Worm (Caenorhabditis elegans) whole organism, late embryonic: Measurements from ENCODE around the gene B0334.5.

Source experiments
- C08G9.2 ChIP-seq: sonication (generic microtip); optimal IDR thresholded peaks from 2 replicates; lab custom pipeline; 2016; ENCODE audit warnings: mild to moderate bottlenecking, missing genetic modification characterization, moderate library complexity, missing compliant biosample characterization
- C38D4.7 ChIP-seq: fragments of 200-800 bp; sonication (Bioruptor generic); optimal IDR thresholded peaks from 2 replicates; lab custom pipeline; 2018; ENCODE audit warnings: mild to moderate bottlenecking, missing genetic modification characterization, moderate library complexity, missing compliant biosample characterization
- K02D7.2 ChIP-seq: sonication (generic microtip); optimal IDR thresholded peaks from 2 replicates; lab custom pipeline; 2017; ENCODE audit warnings: mild to moderate bottlenecking, missing genetic modification characterization, missing compliant biosample characterization
- T23F11.4 ChIP-seq: fragments of 200-800 bp; sonication (Bioruptor generic); optimal IDR thresholded peaks from 2 replicates; lab custom pipeline; 2018; ENCODE audit warnings: mild to moderate bottlenecking, missing genetic modification characterization, missing compliant biosample characterization
- Y22D7AL.16 ChIP-seq: sonication (generic microtip); optimal IDR thresholded peaks from 2 replicates; lab custom pipeline; 2016; ENCODE audit warnings: missing genetic modification characterization, missing compliant biosample characterization
- ahr-1 ChIP-seq: sonication (generic microtip); optimal IDR thresholded peaks from 2 replicates; lab custom pipeline; 2016; ENCODE audit warnings: missing genetic modification characterization, missing compliant biosample characterization
- ama-1 ChIP-seq: fragments of 150-350 bp; optimal IDR thresholded peaks from 2 replicates; lab custom pipeline; 2014
- ceh-14 ChIP-seq: sonication (generic microtip); optimal IDR thresholded peaks from 2 replicates; lab custom pipeline; 2016; ENCODE audit warnings: missing genotype, missing genetic modification characterization, missing compliant biosample characterization
- ceh-19 ChIP-seq: fragments of 200-800 bp; sonication (Bioruptor generic); optimal IDR thresholded peaks from 2 replicates; lab custom pipeline; 2018; ENCODE audit warnings: mild to moderate bottlenecking, missing genetic modification characterization, missing compliant biosample characterization
- ceh-22 ChIP-seq: sonication (generic microtip); optimal IDR thresholded peaks from 2 replicates; lab custom pipeline; 2017; ENCODE audit warnings: missing biosample characterization, missing genetic modification characterization
- ceh-24 ChIP-seq: sonication (generic microtip); optimal IDR thresholded peaks from 2 replicates; lab custom pipeline; 2016; ENCODE audit warnings: mild to moderate bottlenecking, missing genetic modification characterization, missing compliant biosample characterization
- ceh-30 ChIP-seq: fragments of 150-350 bp; optimal IDR thresholded peaks from 2 replicates; lab custom pipeline; 2014; ENCODE audit warnings: missing biosample characterization, missing genetic modification characterization
- ceh-31 ChIP-seq: sonication (generic microtip); optimal IDR thresholded peaks from 2 replicates; lab custom pipeline; 2016; ENCODE audit warnings: missing genetic modification characterization, missing compliant biosample characterization
- ceh-34 ChIP-seq: sonication (generic microtip); optimal IDR thresholded peaks from 2 replicates; lab custom pipeline; 2016; ENCODE audit warnings: mild to moderate bottlenecking, missing genetic modification characterization, missing compliant biosample characterization
- ceh-45 ChIP-seq: fragments of 200-800 bp; sonication (Bioruptor generic); IDR thresholded peaks from 2 replicates; pipeline ENCODE4 v1.3.6; 2022; ENCODE audit warnings: missing genetic modification reagents, missing genetic modification characterization, missing compliant biosample characterization
- dmd-4 ChIP-seq: sonication (generic microtip); optimal IDR thresholded peaks from 2 replicates; lab custom pipeline; 2016; ENCODE audit warnings: borderline replicate concordance, missing genetic modification characterization, missing compliant biosample characterization
- dve-1 ChIP-seq: sonication (generic microtip); optimal IDR thresholded peaks from 2 replicates; lab custom pipeline; 2017; ENCODE audit warnings: antibody characterized with exemption, mild to moderate bottlenecking, missing genetic modification characterization, missing compliant biosample characterization
- elt-2 ChIP-seq: sonication (generic microtip); optimal IDR thresholded peaks from 2 replicates; lab custom pipeline; 2016; ENCODE audit warnings: missing genetic modification reagents, missing genetic modification characterization, missing compliant biosample characterization
- elt-4 ChIP-seq: sonication (generic microtip); optimal IDR thresholded peaks from 2 replicates; lab custom pipeline; 2016; ENCODE audit warnings: missing genetic modification characterization, missing compliant biosample characterization
- ets-4 ChIP-seq: sonication (generic microtip); optimal IDR thresholded peaks from 2 replicates; lab custom pipeline; 2016; ENCODE audit warnings: missing genetic modification characterization, missing compliant biosample characterization
- eyg-1 ChIP-seq: sonication (generic microtip); optimal IDR thresholded peaks from 2 replicates; lab custom pipeline; 2016; ENCODE audit warnings: missing genotype, missing genetic modification characterization, missing compliant biosample characterization
- fax-1 ChIP-seq: sonication (generic microtip); optimal IDR thresholded peaks from 2 replicates; lab custom pipeline; 2016; ENCODE audit warnings: missing genotype, missing genetic modification characterization, missing compliant biosample characterization
- fkh-10 ChIP-seq: fragments of 150-350 bp; optimal IDR thresholded peaks from 2 replicates; lab custom pipeline; 2014; ENCODE audit warnings: missing biosample characterization, missing genetic modification reagents, missing genetic modification characterization
- fkh-6 ChIP-seq: sonication (generic microtip); optimal IDR thresholded peaks from 2 replicates; lab custom pipeline; 2016; ENCODE audit warnings: missing genetic modification characterization, missing compliant biosample characterization
- gmeb-2 ChIP-seq: sonication (generic microtip); optimal IDR thresholded peaks from 2 replicates; lab custom pipeline; 2016; ENCODE audit warnings: missing genetic modification characterization, inconsistent platforms, missing compliant biosample characterization
- hlh-13 ChIP-seq: fragments of 200-800 bp; sonication (Bioruptor generic); optimal IDR thresholded peaks from 2 replicates; lab custom pipeline; 2018; ENCODE audit warnings: mild to moderate bottlenecking, missing genetic modification characterization, missing compliant biosample characterization
- hlh-30 ChIP-seq: sonication (generic microtip); optimal IDR thresholded peaks from 2 replicates; lab custom pipeline; 2017; ENCODE audit warnings: antibody characterized with exemption, missing genetic modification characterization, missing compliant biosample characterization; ENCODE audit not compliant: insufficient read depth
- hlh-8 ChIP-seq: sonication (generic microtip); optimal IDR thresholded peaks from 2 replicates; lab custom pipeline; 2016; ENCODE audit warnings: missing genotype, missing genetic modification characterization, missing compliant biosample characterization
- lim-6 ChIP-seq: sonication (generic microtip); optimal IDR thresholded peaks from 2 replicates; lab custom pipeline; 2016; ENCODE audit warnings: missing genetic modification characterization, missing compliant biosample characterization
- lin-11 ChIP-seq: fragments of 200-800 bp; sonication (Bioruptor generic); optimal IDR thresholded peaks from 2 replicates; lab custom pipeline; 2018; ENCODE audit warnings: mild to moderate bottlenecking, missing genetic modification characterization, missing compliant biosample characterization
- mec-3 ChIP-seq: sonication (generic microtip); optimal IDR thresholded peaks from 2 replicates; lab custom pipeline; 2016; ENCODE audit warnings: borderline replicate concordance, missing genetic modification characterization, missing compliant biosample characterization
- nhr-232 ChIP-seq: sonication (generic microtip); optimal IDR thresholded peaks from 2 replicates; lab custom pipeline; 2016; ENCODE audit warnings: missing genetic modification characterization, missing compliant biosample characterization
- npax-4 ChIP-seq: sonication (generic microtip); optimal IDR thresholded peaks from 2 replicates; lab custom pipeline; 2016; ENCODE audit warnings: missing genetic modification characterization, missing compliant biosample characterization
- pat-9 ChIP-seq: fragments of 200-800 bp; sonication (Bioruptor generic); optimal IDR thresholded peaks from 2 replicates; lab custom pipeline; 2018; ENCODE audit warnings: mild to moderate bottlenecking, missing genetic modification characterization, moderate library complexity, missing compliant biosample characterization
- pax-1 ChIP-seq: fragments of 150-350 bp; optimal IDR thresholded peaks from 2 replicates; lab custom pipeline; 2014; ENCODE audit warnings: missing biosample characterization, missing genetic modification characterization
- pros-1 ChIP-seq: fragments of 150-350 bp; optimal IDR thresholded peaks from 2 replicates; lab custom pipeline; 2014; ENCODE audit warnings: missing biosample characterization, missing genetic modification reagents, missing genetic modification characterization
- ref-2 ChIP-seq: sonication (generic microtip); optimal IDR thresholded peaks from 2 replicates; lab custom pipeline; 2016; ENCODE audit warnings: missing genetic modification characterization, missing compliant biosample characterization
- rnt-1 ChIP-seq: sonication (generic microtip); optimal IDR thresholded peaks from 2 replicates; lab custom pipeline; 2016; ENCODE audit warnings: missing genetic modification characterization, missing compliant biosample characterization
- sdc-2 ChIP-seq: sonication (generic microtip); optimal IDR thresholded peaks from 2 replicates; lab custom pipeline; 2016; ENCODE audit warnings: missing genotype, missing genetic modification characterization, missing compliant biosample characterization
- sox-2 ChIP-seq: fragments of 200-800 bp; sonication (Bioruptor generic); IDR thresholded peaks from 2 replicates; pipeline ENCODE4 v1.3.6; 2022; ENCODE audit warnings: missing genetic modification reagents, missing genetic modification characterization, missing compliant biosample characterization
- sox-4 ChIP-seq: sonication (generic microtip); optimal IDR thresholded peaks from 2 replicates; lab custom pipeline; 2017; ENCODE audit warnings: mild to moderate bottlenecking, missing genetic modification characterization, inconsistent platforms, missing compliant biosample characterization
- syd-9 ChIP-seq: sonication (generic microtip); optimal IDR thresholded peaks from 2 replicates; lab custom pipeline; 2016; ENCODE audit warnings: mild to moderate bottlenecking, missing genetic modification characterization, moderate library complexity, missing compliant biosample characterization
- tbx-2 ChIP-seq: sonication (generic microtip); optimal IDR thresholded peaks from 2 replicates; lab custom pipeline; 2016; ENCODE audit warnings: missing genetic modification characterization, missing compliant biosample characterization
- tbx-7 ChIP-seq: sonication (generic microtip); optimal IDR thresholded peaks from 2 replicates; lab custom pipeline; 2016; ENCODE audit warnings: missing genotype, missing genetic modification characterization, missing compliant biosample characterization
- unc-42 ChIP-seq: sonication (generic microtip); optimal IDR thresholded peaks from 2 replicates; lab custom pipeline; 2016; ENCODE audit warnings: missing genotype, missing genetic modification characterization, missing compliant biosample characterization
- unc-55 ChIP-seq: sonication (generic microtip); optimal IDR thresholded peaks from 2 replicates; lab custom pipeline; 2017; ENCODE audit warnings: missing biosample characterization, missing genetic modification reagents, missing genetic modification characterization
- unc-86 ChIP-seq: sonication (generic microtip); optimal IDR thresholded peaks from 2 replicates; lab custom pipeline; 2016; ENCODE audit warnings: missing genetic modification characterization, missing compliant biosample characterization
- ztf-16 ChIP-seq: sonication (generic microtip); optimal IDR thresholded peaks from 2 replicates; lab custom pipeline; 2017; ENCODE audit warnings: missing genetic modification characterization, missing compliant biosample characterization

Gene B0334.5

ce11 chrII:11476410-11476809, 21.1 kb upstream of the B0334.5 start, which contains the start of gene W02B12.16:
Gene W02B12.16 (minus strand): TSS chrII:11476510.
- no peak for TF ChIP-seq ceh-30 (tag; lab: Kevin White, UChicago)
- TF ChIP-seq K02D7.2 = no peak
- TF ChIP-seq ceh-14 = no peak

- TF ChIP-seq tbx-7 (tag; lab: Kevin White, UChicago) = no peak
- TF ChIP-seq npax-4 (tag; lab: Kevin White, UChicago) = no peak
- TF ChIP-seq unc-86 (tag; lab: Kevin White, UChicago) = no peak
- no peak for TF ChIP-seq ceh-30 (tag; lab: Kevin White, UChicago)
- TF ChIP-seq ref-2 (tag; lab: Kevin White, UChicago) = no peak
- TF ChIP-seq sox-2 = no peak
- no peak for TF ChIP-seq C38D4.7 (GFP tag; lab: Kevin White, UChicago)
- TF ChIP-seq hlh-8 (tag; lab: Kevin White, UChicago) = no peak
- no peak for TF ChIP-seq dve-1 (tag; lab: Kevin White, UChicago)
- no peak for TF ChIP-seq ama-1 (lab: Kevin White, UChicago)
- no peak for TF ChIP-seq sdc-2 (tag; lab: Kevin White, UChicago)
- no peak for TF ChIP-seq pax-1 (tag; lab: Kevin White, UChicago)
- TF ChIP-seq tbx-2 = no peak
- TF ChIP-seq fkh-6 (tag; lab: Kevin White, UChicago) = no peak
- no peak for TF ChIP-seq rnt-1 (tag; lab: Kevin White, UChicago)
- no peak for TF ChIP-seq hlh-30
- no peak for TF ChIP-seq unc-42 (tag; lab: Kevin White, UChicago)
- TF ChIP-seq fax-1 (tag; lab: Kevin White, UChicago) = no peak
These were observed 18.4 kb upstream of the B0334.5 start, which contains the start of gene W02B12.12 for ce11 chrII:11479076-11479475. Gene W02B12.12 (minus strand): TSS chrII:11479176.

- peak; percentile 95 for TF ChIP-seq ztf-16
- TF ChIP-seq pat-9 (tag; lab: Kevin White, UChicago) = peak; percentile 97
- TF ChIP-seq ets-4 (tag; lab: Kevin White, UChicago) = peak; percentile 56
- no peak for TF ChIP-seq unc-55 (GFP tag; lab: Kevin White, UChicago)
- peak; percentile 72 for TF ChIP-seq ceh-30 (tag; lab: Kevin White, UChicago)
- peak; percentile 95 for TF ChIP-seq ceh-45 (GFP tag; lab: Robert Waterston, UW)
- no peak for TF ChIP-seq fkh-10 (GFP tag; lab: Kevin White, UChicago)
- peak; percentile 97 for TF ChIP-seq ceh-24 (tag; lab: Kevin White, UChicago)
- peak; percentile 94 for TF ChIP-seq T23F11.4 (GFP tag; lab: Kevin White, UChicago)
- peak; percentile 98 for TF ChIP-seq Y22D7AL.16 (tag; lab: Kevin White, UChicago)
- peak; percentile 96 for TF ChIP-seq ceh-34 (tag; lab: Kevin White, UChicago)
- no peak for TF ChIP-seq pros-1 (tag; lab: Kevin White, UChicago)
- TF ChIP-seq hlh-13 (GFP tag; lab: Kevin White, UChicago) = peak; percentile 93
- peak; percentile 97 for TF ChIP-seq gmeb-2
- TF ChIP-seq ceh-22 (tag; lab: Kevin White, UChicago) = peak; percentile 26
- peak; percentile 96 for TF ChIP-seq ceh-19 (GFP tag; lab: Kevin White, UChicago)
- TF ChIP-seq ama-1 (lab: Kevin White, UChicago) = no peak
- TF ChIP-seq C08G9.2 (tag; lab: Kevin White, UChicago) = peak; percentile 85
- peak; percentile 87 for TF ChIP-seq sox-2
- peak; percentile 94 for TF ChIP-seq nhr-232
- peak; percentile 93 for TF ChIP-seq fax-1 (tag; lab: Kevin White, UChicago)
- peak; percentile 90 for TF ChIP-seq dmd-4
- TF ChIP-seq ahr-1 = peak; percentile 89
- peak; percentile 88 for TF ChIP-seq dve-1 (tag; lab: Kevin White, UChicago)
- TF ChIP-seq elt-4 (tag; lab: Kevin White, UChicago) = peak; percentile 53
- TF ChIP-seq pax-1 (tag; lab: Kevin White, UChicago) = no peak
- TF ChIP-seq ref-2 (tag; lab: Kevin White, UChicago) = peak; percentile 96
- peak; percentile 98 for TF ChIP-seq elt-2 (tag; lab: Kevin White, UChicago)
- TF ChIP-seq sdc-2 (tag; lab: Kevin White, UChicago) = peak; percentile 86
- peak; percentile 85 for TF ChIP-seq ceh-31 (tag; lab: Kevin White, UChicago)
- peak; percentile 97 for TF ChIP-seq syd-9 (tag; lab: Kevin White, UChicago)
- TF ChIP-seq tbx-2 = peak; percentile 95
- TF ChIP-seq lin-11 = peak; percentile 94
- TF ChIP-seq tbx-7 (tag; lab: Kevin White, UChicago) = peak; percentile 35
- peak; percentile 95 for TF ChIP-seq eyg-1 (tag; lab: Kevin White, UChicago)
- peak; percentile 76 for TF ChIP-seq lim-6
- peak; percentile 97 for TF ChIP-seq sox-4 (tag; lab: Kevin White, UChicago)
- TF ChIP-seq mec-3 (tag; lab: Kevin White, UChicago) = peak; percentile 87
These were observed 12.9 kb upstream of the B0334.5 start for ce11 chrII:11484600-11484999.
